Worm (Caenorhabditis elegans): Measurements from ENCODE around the gene mccc-2.

mccc-2 gene

DNA sequence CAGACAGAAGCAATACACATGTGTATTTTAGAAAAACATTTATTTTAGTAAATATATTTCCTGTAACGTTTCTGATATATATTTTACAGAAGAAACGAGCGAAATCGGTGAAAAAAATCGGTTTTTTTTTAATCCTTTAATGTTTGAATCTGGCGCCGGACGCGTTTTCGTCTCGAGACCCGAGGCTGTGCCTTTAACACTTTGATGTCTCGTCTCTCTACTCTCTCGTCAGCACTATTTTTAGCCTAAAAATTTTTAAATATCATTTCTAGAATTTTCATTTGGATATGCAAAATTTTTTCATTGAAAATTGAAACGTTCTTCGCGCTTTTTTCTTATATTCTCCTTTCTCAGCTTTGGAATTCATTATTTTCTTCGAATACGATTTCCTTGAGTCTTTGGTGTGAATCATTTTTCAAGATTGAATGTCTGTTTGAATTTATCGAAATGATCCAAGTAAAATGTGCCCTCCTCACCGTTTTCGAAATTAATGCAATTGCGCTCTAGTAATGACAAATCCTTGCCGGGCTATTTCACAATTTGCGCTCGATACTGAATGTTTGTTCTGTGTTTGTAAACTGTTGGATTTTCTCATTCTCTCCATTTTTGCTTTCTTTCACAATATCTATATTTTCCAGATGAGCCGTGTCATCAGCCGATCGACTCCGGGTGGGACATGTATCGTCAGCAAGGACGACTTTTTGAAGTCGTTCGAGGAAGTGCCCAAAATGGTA is 34.6 kb downstream of the mccc-2 start, which contains the start of gene cls-2:
Gene cls-2 (plus strand): TSS at position 635 of the 734 bp plus-strand sequence.
- TF ChIP-seq sea-1 (GFP tag; conservative IDR thresholded peaks at IDR 0.05) (0 out of 2 replicates have a peak, but pooled peaks have one; percentile 58), ceh-13 (GFP tag; optimal IDR thresholded peaks at IDR 0.05) (no peak), pes-1 (GFP tag; IDR thresholded peaks at IDR 0.05) (no peak), hmg-4 (GFP tag; optimal IDR thresholded peaks at IDR 0.05) (no peak), ceh-36 (tag; optimal IDR thresholded peaks at IDR 0.05) (no peak)

DNA sequence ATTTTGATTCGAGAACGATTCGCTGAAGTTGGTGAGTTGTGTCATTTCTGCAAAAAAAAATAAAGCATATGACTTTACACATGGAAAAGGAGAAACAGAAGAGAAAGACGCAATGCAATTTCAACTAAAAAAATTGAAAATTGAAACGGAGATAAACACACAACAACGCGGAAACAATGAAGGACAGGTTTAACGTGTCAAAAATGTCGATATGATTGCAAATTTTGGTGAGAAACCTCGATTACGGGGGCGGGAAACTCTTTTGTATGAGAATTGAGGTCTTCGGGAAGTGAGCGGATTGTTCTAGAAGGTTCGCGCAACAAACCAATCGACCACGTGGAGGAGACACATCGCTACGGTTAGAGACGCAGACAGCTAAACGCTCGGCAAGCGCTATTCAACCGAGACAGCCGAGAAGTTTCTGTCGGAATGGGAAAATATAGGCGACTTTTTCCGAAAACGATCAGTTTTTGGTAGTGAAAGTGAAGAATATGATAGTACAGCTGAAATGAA is 35.4 kb downstream of the mccc-2 start, which contains the start of gene R107.5:
Gene R107.5 (minus strand): TSS at position 51 of the 513 bp plus-strand sequence.
- TF ChIP-seq ama-1 (optimal IDR thresholded peaks at IDR 0.05) (no peak), F13C5.2 (tag; optimal IDR thresholded peaks at IDR 0.05) (peak; percentile 66), ceh-13 (GFP tag; optimal IDR thresholded peaks at IDR 0.05) (no peak), ceh-36 (tag; optimal IDR thresholded peaks at IDR 0.05) (no peak), hmg-4 (GFP tag; optimal IDR thresholded peaks at IDR 0.05) (peak; percentile 47), tra-4 (tag; optimal IDR thresholded peaks at IDR 0.05) (peak; percentile 58), aly-1 (tag; optimal IDR thresholded peaks at IDR 0.05) (no peak), hmbx-1 (tag; optimal IDR thresholded peaks at IDR 0.05) (no peak), ets-7 (tag; optimal IDR thresholded peaks at IDR 0.05) (no peak), B0310.2 (tag; optimal IDR thresholded peaks at IDR 0.05) (peak; percentile 63), sea-1 (GFP tag; conservative IDR thresholded peaks at IDR 0.05) (0 out of 2 replicates have a peak, but pooled peaks have one; percentile 11), tbx-11 (GFP tag; IDR thresholded peaks at IDR 0.05) (no peak), flt-1 (GFP tag; IDR thresholded peaks at IDR 0.05) (peak; percentile 24; the same call in 1 of the 2 replicates), scrt-1 (GFP tag; IDR thresholded peaks at IDR 0.05) (no peak), tbx-37 (GFP tag; conservative IDR thresholded peaks at IDR 0.05) (no peak), pes-1 (GFP tag; IDR thresholded peaks at IDR 0.05) (peak; percentile 12; the same call in 1 of the 2 replicates), hnd-1 (tag; optimal IDR thresholded peaks at IDR 0.05) (peak; percentile 31)

DNA sequence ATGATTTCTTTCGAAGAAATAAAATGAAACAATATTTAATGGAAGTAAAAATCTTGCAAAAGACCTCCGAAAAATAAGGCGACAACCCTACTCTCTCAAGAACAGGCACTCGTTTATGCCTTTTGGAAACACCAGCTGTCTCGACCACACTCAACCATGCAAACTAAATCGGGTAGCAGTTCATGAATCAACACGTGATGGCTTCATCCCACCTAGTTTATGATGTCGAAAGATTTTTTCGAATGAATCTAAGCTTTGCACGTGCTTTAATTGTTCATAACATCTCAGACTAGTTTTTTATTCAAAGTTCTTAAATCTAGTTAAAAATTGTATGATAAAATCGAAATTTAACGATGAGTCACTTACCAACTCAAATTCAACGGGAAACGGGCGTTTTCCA is 35.9 kb downstream of the mccc-2 start:
- TF ChIP-seq ama-1 (optimal IDR thresholded peaks at IDR 0.05) (no peak), pes-1 (GFP tag; IDR thresholded peaks at IDR 0.05) (0 out of 2 replicates have a peak, but pooled peaks have one; percentile 37)

DNA sequence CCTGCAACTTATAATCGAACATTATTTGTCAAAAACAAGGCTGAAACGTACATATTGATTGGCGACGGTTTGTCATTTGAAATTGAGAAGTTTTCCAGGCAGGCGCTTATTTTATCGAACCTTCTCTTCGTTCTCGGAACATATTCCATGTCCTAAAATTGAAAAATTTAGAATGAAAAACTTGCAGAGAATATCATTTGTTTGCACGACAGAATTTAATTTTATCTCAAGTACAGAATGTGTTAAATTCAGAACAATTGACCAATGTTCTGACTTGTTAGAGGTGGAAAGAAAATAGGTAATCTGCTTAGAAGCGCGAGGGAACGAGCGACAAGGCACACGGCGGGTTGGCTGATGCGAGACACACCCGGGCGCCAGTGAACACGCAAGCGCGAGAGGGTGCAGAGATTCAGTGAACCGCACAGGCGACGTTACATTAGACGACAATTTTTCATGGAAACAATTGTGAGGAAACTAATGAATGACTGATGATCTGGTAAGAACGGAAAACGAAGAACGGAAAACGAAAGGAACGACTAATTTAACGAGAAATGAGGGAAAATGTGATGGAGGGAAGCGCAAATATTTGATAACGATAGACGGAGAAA is 36.7 kb downstream of the mccc-2 start:
- TF ChIP-seq sea-1 (GFP tag; conservative IDR thresholded peaks at IDR 0.05) (peak; percentile 33; the same call in 1 of the 2 replicates), scrt-1 (GFP tag; IDR thresholded peaks at IDR 0.05) (0 out of 2 replicates have a peak, but pooled peaks have one; percentile 59), ceh-13 (GFP tag; optimal IDR thresholded peaks at IDR 0.05) (no peak), flt-1 (GFP tag; IDR thresholded peaks at IDR 0.05) (no peak)

DNA sequence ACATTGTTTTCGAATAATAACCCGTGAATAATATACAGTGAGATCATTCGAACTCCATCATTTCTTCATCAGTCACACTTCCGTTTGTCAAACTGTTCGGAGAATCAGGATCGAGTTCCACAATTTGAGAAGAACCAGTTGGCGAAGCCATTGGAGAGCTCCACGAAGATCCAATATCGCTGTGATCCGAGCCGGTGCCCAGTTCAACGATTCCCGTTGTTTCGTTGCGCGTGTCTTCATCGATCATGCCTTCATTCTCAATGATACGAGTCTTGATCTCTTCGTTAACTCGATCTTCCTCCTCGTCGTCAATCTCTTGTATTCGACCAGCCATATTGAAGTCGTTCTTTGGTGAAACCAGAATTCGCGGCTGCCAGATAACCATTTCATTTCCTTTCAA is 37.5 kb downstream of the mccc-2 start:
- no peak for TF ChIP-seq hmg-4 (GFP tag; optimal IDR thresholded peaks at IDR 0.05)
- no peak for TF ChIP-seq tbx-37 (GFP tag; conservative IDR thresholded peaks at IDR 0.05)
- TF ChIP-seq ama-1 (optimal IDR thresholded peaks at IDR 0.05), result no peak
- TF ChIP-seq ceh-36 (tag; optimal IDR thresholded peaks at IDR 0.05), result no peak
- TF ChIP-seq tbx-11 (GFP tag; IDR thresholded peaks at IDR 0.05), result no peak
- TF ChIP-seq ceh-13 (GFP tag; optimal IDR thresholded peaks at IDR 0.05), result no peak
- TF ChIP-seq F13C5.2 (tag; optimal IDR thresholded peaks at IDR 0.05), result no peak
- TF ChIP-seq tra-4 (tag; optimal IDR thresholded peaks at IDR 0.05), result no peak
- TF ChIP-seq scrt-1 (GFP tag; IDR thresholded peaks at IDR 0.05), result no peak

DNA sequence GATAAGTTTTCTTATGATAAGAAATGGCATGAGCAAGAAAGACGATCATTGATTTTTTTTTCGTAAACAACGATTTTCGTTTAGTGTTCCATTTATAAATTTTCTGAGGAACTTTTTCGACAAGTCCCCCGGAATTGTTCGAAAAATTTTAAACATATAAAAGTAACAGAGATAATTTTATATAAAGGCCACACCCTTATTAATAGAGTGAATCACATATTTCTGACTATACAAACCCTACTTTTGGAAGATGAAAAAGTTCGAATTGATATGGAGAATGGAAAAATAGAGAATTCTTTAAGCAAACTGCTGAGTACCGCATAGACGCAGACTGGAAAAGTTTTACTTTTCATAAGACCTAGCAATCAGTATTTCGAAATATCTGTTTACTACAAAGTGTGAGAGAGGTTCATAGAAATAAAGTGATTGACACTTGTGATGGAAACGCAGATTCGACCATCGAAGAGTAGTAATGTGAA is 38.0 kb downstream of the mccc-2 start:
- TF ChIP-seq tbx-11 (GFP tag; IDR thresholded peaks at IDR 0.05), result no peak
- TF ChIP-seq sea-1 (GFP tag; conservative IDR thresholded peaks at IDR 0.05), result peak; percentile 47; the same call in 1 of the 2 replicates
- TF ChIP-seq ama-1 (optimal IDR thresholded peaks at IDR 0.05), result no peak
- TF ChIP-seq ceh-13 (GFP tag; optimal IDR thresholded peaks at IDR 0.05), result no peak
- no peak for TF ChIP-seq tra-4 (tag; optimal IDR thresholded peaks at IDR 0.05)
- peak; percentile 61 for TF ChIP-seq hnd-1 (tag; optimal IDR thresholded peaks at IDR 0.05)
- TF ChIP-seq ceh-36 (tag; optimal IDR thresholded peaks at IDR 0.05), result peak; percentile 3

DNA sequence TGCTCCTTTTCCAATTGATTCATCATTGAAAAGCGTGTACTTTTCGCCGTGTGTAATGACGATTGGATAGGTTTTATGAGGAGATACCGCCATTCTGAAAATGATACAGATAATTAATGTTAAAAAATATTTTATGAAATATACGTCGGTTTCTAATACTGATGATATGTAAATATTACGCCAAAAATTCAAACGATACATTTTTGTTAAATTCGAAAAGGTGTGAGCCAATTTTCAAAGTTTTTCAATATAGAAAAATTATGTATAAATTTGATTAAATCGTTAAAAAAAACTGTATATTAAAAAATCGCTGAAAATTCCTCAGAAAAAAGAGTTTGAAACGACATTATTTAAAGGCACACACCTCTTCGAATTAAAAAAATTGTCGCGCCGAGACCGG is 38.6 kb downstream of the mccc-2 start, which contains the start of gene ikke-1:
Gene ikke-1 (minus strand): TSS at position 101 of the 400 bp plus-strand sequence.
- no peak for TF ChIP-seq tbx-11 (GFP tag; IDR thresholded peaks at IDR 0.05)
- TF ChIP-seq ceh-36 (tag; optimal IDR thresholded peaks at IDR 0.05), result no peak
- TF ChIP-seq B0310.2 (tag; optimal IDR thresholded peaks at IDR 0.05), result no peak
- no peak for TF ChIP-seq flt-1 (GFP tag; IDR thresholded peaks at IDR 0.05)

DNA sequence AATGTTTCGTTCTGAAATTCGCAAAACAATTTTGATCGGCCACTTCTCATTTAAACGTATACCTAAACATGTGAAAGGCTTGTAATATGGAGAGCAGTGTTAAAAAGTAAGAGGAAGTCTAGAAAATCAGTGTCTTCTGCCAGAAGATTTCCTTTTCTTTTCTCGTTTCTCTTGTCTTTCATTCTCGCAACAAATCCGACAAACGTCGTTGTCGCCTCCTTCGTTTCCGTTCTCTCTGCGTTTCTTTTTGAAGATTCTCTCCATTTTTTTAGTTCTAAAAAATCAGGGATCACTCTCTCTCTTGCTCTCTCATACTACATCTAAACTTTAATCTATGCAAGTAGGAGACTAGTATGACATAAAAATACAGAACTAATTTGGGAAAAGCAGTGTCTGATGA is 41.9 kb downstream of the mccc-2 start:
- no peak for TF ChIP-seq tra-4 (tag; optimal IDR thresholded peaks at IDR 0.05)
- TF ChIP-seq scrt-1 (GFP tag; IDR thresholded peaks at IDR 0.05), result no peak
- no peak for TF ChIP-seq F13C5.2 (tag; optimal IDR thresholded peaks at IDR 0.05)
